Fruit fly (Drosophila melanogaster): ENCODE measurements around the gene CG33912.

CG33912 gene

dm6 chr3L:20778224-20779063 is 23.0 kb upstream of the CG33912 start, which contains the start of the genes Pex16 and Pex14 (continued):
- no peak for TF ChIP-seq nau (GFP tag; optimal IDR thresholded peaks at IDR 0.05)
- TF ChIP-seq CkIIα-i1 (GFP tag; IDR thresholded peaks at IDR 0.05): no peak
- TF ChIP-seq CG4404 (GFP tag; IDR thresholded peaks at IDR 0.05): peak; percentile 72
- TF ChIP-seq Fer3 (tag; optimal IDR thresholded peaks at IDR 0.05): peak; percentile 60
- TF ChIP-seq dmrt99B (tag; optimal IDR thresholded peaks at IDR 0.05): no peak
- TF ChIP-seq jigr1 (GFP tag; IDR thresholded peaks at IDR 0.05): no peak
- peak; percentile 76 for TF ChIP-seq NFAT (GFP tag; IDR thresholded peaks at IDR 0.05)
- peak; percentile 56 for TF ChIP-seq pzg (GFP tag; optimal IDR thresholded peaks at IDR 0.05)
- TF ChIP-seq CG11093 (GFP tag; IDR thresholded peaks at IDR 0.05): peak; percentile 45; the same call in 1 of the 3 replicates
- TF ChIP-seq Dip2 (GFP tag; IDR thresholded peaks at IDR 0.05): no peak
- TF ChIP-seq toy (GFP tag; IDR thresholded peaks at IDR 0.05): no peak
- TF ChIP-seq Dll (GFP tag; IDR thresholded peaks at IDR 0.05; ENCODE audit: partially characterized antibody): no peak
- TF ChIP-seq aop (GFP tag; IDR thresholded peaks at IDR 0.05): no peak
- TF ChIP-seq Gsc (GFP tag; IDR thresholded peaks at IDR 0.05): peak; percentile 43; the same call in 1 of the 2 replicates
- TF ChIP-seq sqz (GFP tag; optimal IDR thresholded peaks at IDR 0.05): no peak
- peak; percentile 45 for TF ChIP-seq CG4820 (GFP tag; optimal IDR thresholded peaks at IDR 0.05)
- TF ChIP-seq slbo (GFP tag; IDR thresholded peaks at IDR 0.05): peak; percentile 88
- no peak for TF ChIP-seq CG15479 (GFP tag; optimal IDR thresholded peaks at IDR 0.05)
- TF ChIP-seq wdn (GFP tag; IDR thresholded peaks at IDR 0.05): peak; percentile 37; the same call in 1 of the 2 replicates
- TF ChIP-seq CG15514 (GFP tag; optimal IDR thresholded peaks at IDR 0.05): peak; percentile 49
- peak; percentile 25 for TF ChIP-seq CG17912 (GFP tag; optimal IDR thresholded peaks at IDR 0.05)
- TF ChIP-seq Ravus (GFP tag; IDR thresholded peaks at IDR 0.05): no peak; the same call in 1 of the 2 replicates
- peak; percentile 48; the same call in 1 of the 2 replicates for TF ChIP-seq Poxn (GFP tag; IDR thresholded peaks at IDR 0.05)
- TF ChIP-seq CG14710 (tag; optimal IDR thresholded peaks at IDR 0.05): peak; percentile 61
- peak; percentile 64; the same call in 2 of the 3 replicates for TF ChIP-seq B-H1 (GFP tag; IDR thresholded peaks at IDR 0.05)
- TF ChIP-seq CG9817 (tag; optimal IDR thresholded peaks at IDR 0.05): peak; percentile 76
- TF ChIP-seq bab2 (GFP tag; optimal IDR thresholded peaks at IDR 0.05): peak; percentile 82
- TF ChIP-seq caup (GFP tag; optimal IDR thresholded peaks at IDR 0.05; ENCODE audit: severe bottlenecking): peak; percentile 27
- peak; percentile 41 for TF ChIP-seq CG18764 (GFP tag; optimal IDR thresholded peaks at IDR 0.05)
- TF ChIP-seq E2f2 (GFP tag; IDR thresholded peaks at IDR 0.05): peak; percentile 41
- TF ChIP-seq CG4424 (GFP tag; optimal IDR thresholded peaks at IDR 0.05): peak; percentile 71
- no peak for TF ChIP-seq Kr (GFP tag; optimal IDR thresholded peaks at IDR 0.05)
- TF ChIP-seq Scr (GFP tag; IDR thresholded peaks at IDR 0.05; ENCODE audit: partially characterized antibody): no peak
- peak; percentile 27 for TF ChIP-seq Nf-YB (GFP tag; optimal IDR thresholded peaks at IDR 0.05)
- TF ChIP-seq sim (GFP tag; IDR thresholded peaks at IDR 0.05): no peak
- TF ChIP-seq jumu (GFP tag; optimal IDR thresholded peaks at IDR 0.05): peak; percentile 69
- no peak for TF ChIP-seq CG7745 (tag; optimal IDR thresholded peaks at IDR 0.05)
- peak; percentile 30 for TF ChIP-seq CG17385 (GFP tag; optimal IDR thresholded peaks at IDR 0.05)
- no peak for TF ChIP-seq Tbp (GFP tag; optimal IDR thresholded peaks at IDR 0.05)
- TF ChIP-seq CG34224 (GFP tag; IDR thresholded peaks at IDR 0.05; ENCODE audit: partially characterized antibody): no peak
- TF ChIP-seq BtbVII (GFP tag; optimal IDR thresholded peaks at IDR 0.05): no peak
- peak; percentile 73 for TF ChIP-seq tgo (GFP tag; IDR thresholded peaks at IDR 0.05)
- TF ChIP-seq lilli (GFP tag; optimal IDR thresholded peaks at IDR 0.05): peak; percentile 85
- TF ChIP-seq pum (GFP tag; optimal IDR thresholded peaks at IDR 0.05): peak; percentile 83
- TF ChIP-seq gro (GFP tag; optimal IDR thresholded peaks at IDR 0.05): peak; percentile 51
- TF ChIP-seq CG15073 (GFP tag; optimal IDR thresholded peaks at IDR 0.05): no peak
- TF ChIP-seq Awh (GFP tag; IDR thresholded peaks at IDR 0.05): peak; percentile 26; the same call in 1 of the 2 replicates
- TF ChIP-seq mld (GFP tag; IDR thresholded peaks at IDR 0.05; ENCODE audit: partially characterized antibody): no peak
- TF ChIP-seq CG13894 (tag; optimal IDR thresholded peaks at IDR 0.05): no peak

All from whole organism, embryonic.